Fruit fly (Drosophila melanogaster) whole organism, embryonic: ENCODE data around the gene CG34179.

Experiments
- Atf-2 ChIP-seq: fragments of 200-800 bp; sonication (Bioruptor generic); optimal IDR thresholded peaks from 2 replicates; lab custom pipeline; 2016; ENCODE audit warnings: missing biosample characterization, missing genetic modification characterization
- CG12659 ChIP-seq: fragments of 200-800 bp; sonication (Bioruptor generic); optimal IDR thresholded peaks from 3 replicates; lab custom pipeline; 2017; ENCODE audit warnings: mild to moderate bottlenecking, missing biosample characterization, missing genetic modification reagents, missing genetic modification characterization
- CG13424 ChIP-seq: fragments of 200-800 bp; sonication (Bioruptor generic); optimal IDR thresholded peaks from 2 replicates; lab custom pipeline; 2019; ENCODE audit warnings: missing biosample characterization, mild to moderate bottlenecking, missing genetic modification characterization, moderate library complexity
- CG15269 ChIP-seq: fragments of 200-800 bp; sonication (Bioruptor generic); optimal IDR thresholded peaks from 2 replicates; lab custom pipeline; 2018; ENCODE audit warnings: missing biosample characterization, mild to moderate bottlenecking, missing genetic modification characterization, moderate library complexity
- CG15696 ChIP-seq: fragments of 200-800 bp; sonication (Bioruptor generic); optimal IDR thresholded peaks from 2 replicates; lab custom pipeline; 2019; ENCODE audit warnings: missing biosample characterization, mild to moderate bottlenecking, missing genetic modification characterization, moderate library complexity
- CG17802 ChIP-seq: fragments of 200-800 bp; sonication (Bioruptor generic); optimal IDR thresholded peaks from 2 replicates; lab custom pipeline; 2018; ENCODE audit warnings: missing biosample characterization, mild to moderate bottlenecking, missing genetic modification characterization, moderate library complexity
- CG1832 ChIP-seq: fragments of 200-800 bp; sonication (Bioruptor generic); optimal IDR thresholded peaks from 2 replicates; lab custom pipeline; 2017; ENCODE audit warnings: missing biosample characterization, mild to moderate bottlenecking, missing genetic modification characterization, inconsistent platforms
- CG18599 ChIP-seq: fragments of 200-800 bp; sonication (Bioruptor generic); optimal IDR thresholded peaks from 3 replicates; lab custom pipeline; 2017; ENCODE audit warnings: missing biosample characterization, missing genetic modification characterization, mild to moderate bottlenecking, moderate library complexity, missing genetic modification reagents
- CG18619 ChIP-seq: fragments of 200-800 bp; sonication (Bioruptor generic); optimal IDR thresholded peaks from 3 replicates; lab custom pipeline; 2017; ENCODE audit warnings: missing biosample characterization, mild to moderate bottlenecking, missing genetic modification characterization
- CG31224 ChIP-seq: fragments of 200-800 bp; sonication (Bioruptor generic); IDR thresholded peaks from 2 replicates; pipeline ENCODE4 v1.3.6; 2022; ENCODE audit warnings: missing biosample characterization, missing genetic modification characterization
- CG31365 ChIP-seq: fragments of 200-800 bp; sonication (Bioruptor generic); optimal IDR thresholded peaks from 2 replicates; lab custom pipeline; 2018; ENCODE audit warnings: missing biosample characterization, mild to moderate bottlenecking, missing genetic modification characterization
- CG32767 ChIP-seq: fragments of 200-800 bp; sonication (Bioruptor generic); IDR thresholded peaks from 2 replicates; pipeline ENCODE4 v1.3.6; 2022; ENCODE audit warnings: missing biosample characterization, missing genetic modification characterization
- CG33213 ChIP-seq: fragments of 200-800 bp; sonication (Bioruptor generic); optimal IDR thresholded peaks from 3 replicates; lab custom pipeline; 2016; ENCODE audit warnings: missing biosample characterization, missing genetic modification characterization
- CG4424 ChIP-seq: fragments of 200-800 bp; sonication (Bioruptor generic); optimal IDR thresholded peaks from 3 replicates; lab custom pipeline; 2016; ENCODE audit warnings: missing biosample characterization, missing genetic modification characterization
- CG4617 ChIP-seq: fragments of 200-800 bp; sonication (Bioruptor generic); optimal IDR thresholded peaks from 3 replicates; lab custom pipeline; 2016; ENCODE audit warnings: missing biosample characterization, missing genetic modification characterization, borderline replicate concordance
- CG4820 ChIP-seq: fragments of 200-800 bp; sonication (Bioruptor generic); optimal IDR thresholded peaks from 3 replicates; lab custom pipeline; 2016; ENCODE audit warnings: missing biosample characterization, missing genetic modification characterization
- CG7556 ChIP-seq: fragments of 200-800 bp; sonication (Bioruptor generic); optimal IDR thresholded peaks from 2 replicates; lab custom pipeline; 2017; ENCODE audit warnings: missing biosample characterization, mild to moderate bottlenecking, missing genetic modification characterization
- CG8388 ChIP-seq: fragments of 200-800 bp; sonication (Bioruptor generic); optimal IDR thresholded peaks from 2 replicates; lab custom pipeline; 2019; ENCODE audit warnings: missing biosample characterization, mild to moderate bottlenecking, missing genetic modification characterization, moderate library complexity
- CG8924 ChIP-seq: fragments of 200-800 bp; optimal IDR thresholded peaks from 3 replicates; lab custom pipeline; 2019; ENCODE audit warnings: missing biosample characterization, mild to moderate bottlenecking, missing genetic modification characterization, moderate library complexity
- Dad ChIP-seq: fragments of 200-800 bp; sonication (Bioruptor generic); optimal IDR thresholded peaks from 3 replicates; lab custom pipeline; 2016; ENCODE audit warnings: missing biosample characterization, missing genetic modification characterization
- E2f1 ChIP-seq: fragments of 200-800 bp; sonication (Bioruptor generic); IDR thresholded peaks from 2 replicates; pipeline ENCODE4 v1.3.6; 2022; ENCODE audit warnings: missing biosample characterization, missing genetic modification characterization
- Hey ChIP-seq: fragments of 200-800 bp; sonication (Bioruptor generic); optimal IDR thresholded peaks from 3 replicates; lab custom pipeline; 2018; ENCODE audit warnings: missing biosample characterization, mild to moderate bottlenecking, missing genetic modification characterization
- Lhr ChIP-seq: fragments of 200-800 bp; sonication (Bioruptor generic); optimal IDR thresholded peaks from 3 replicates; lab custom pipeline; 2017; ENCODE audit warnings: mild to moderate bottlenecking, missing biosample characterization, missing genetic modification reagents, missing genetic modification characterization
- MBD-R2 ChIP-seq: fragments of 200-800 bp; sonication (Bioruptor generic); IDR thresholded peaks from 2 replicates; pipeline ENCODE4 v1.3.6; 2022; ENCODE audit warnings: missing biosample characterization, missing genetic modification characterization
- Mad ChIP-seq: fragments of 200-800 bp; sonication (Bioruptor generic); optimal IDR thresholded peaks from 2 replicates; lab custom pipeline; 2016; ENCODE audit warnings: missing biosample characterization, missing genetic modification characterization
- NFAT ChIP-seq: fragments of 200-800 bp; sonication (Bioruptor generic); IDR thresholded peaks from 2 replicates; pipeline ENCODE4 v1.3.6; 2022; ENCODE audit warnings: missing biosample characterization, missing genetic modification characterization
- Ptx1 ChIP-seq: fragments of 200-800 bp; sonication (Bioruptor generic); IDR thresholded peaks from 2 replicates; pipeline ENCODE4 v1.3.6; 2022; ENCODE audit warnings: missing biosample characterization, missing genetic modification characterization
- Scr ChIP-seq: fragments of 200-800 bp; sonication (Bioruptor generic); IDR thresholded peaks from 2 replicates; pipeline ENCODE4 v1.3.6; 2022; ENCODE audit warnings: missing biosample characterization, missing genetic modification characterization; ENCODE audit not compliant: partially characterized antibody
- YL-1 ChIP-seq: fragments of 200-800 bp; sonication (Bioruptor generic); optimal IDR thresholded peaks from 3 replicates; lab custom pipeline; 2017; ENCODE audit warnings: missing biosample characterization, mild to moderate bottlenecking, missing genetic modification characterization
- abd-A ChIP-seq: fragments of 200-800 bp; sonication (Bioruptor generic); optimal IDR thresholded peaks from 3 replicates; lab custom pipeline; 2019; ENCODE audit warnings: missing biosample characterization, mild to moderate bottlenecking, missing genetic modification characterization, moderate library complexity
- bigmax ChIP-seq: fragments of 200-800 bp; sonication (Bioruptor generic); optimal IDR thresholded peaks from 2 replicates; lab custom pipeline; 2018; ENCODE audit warnings: missing biosample characterization, mild to moderate bottlenecking, missing genetic modification characterization
- chm ChIP-seq: fragments of 200-800 bp; sonication (Bioruptor generic); IDR thresholded peaks from 2 replicates; pipeline ENCODE4 v1.3.6; 2022; ENCODE audit warnings: missing biosample characterization, missing genetic modification characterization
- dan ChIP-seq: fragments of 200-800 bp; sonication (Bioruptor generic); IDR thresholded peaks from 2 replicates; pipeline ENCODE4 v1.3.6; 2022; ENCODE audit warnings: missing biosample characterization, missing genetic modification characterization
- danr ChIP-seq: fragments of 200-800 bp; sonication (Bioruptor generic); IDR thresholded peaks from 2 replicates; pipeline ENCODE4 v1.3.6; 2022; ENCODE audit warnings: missing biosample characterization, missing genetic modification characterization
- en ChIP-seq: fragments of 200-800 bp; sonication (Bioruptor generic); optimal IDR thresholded peaks from 2 replicates; lab custom pipeline; 2016; ENCODE audit warnings: missing biosample characterization, missing genetic modification characterization
- esg ChIP-seq: fragments of 200-800 bp; sonication (Bioruptor generic); conservative IDR thresholded peaks from 2 replicates; pipeline ENCODE4 v1.3.6; 2022; ENCODE audit warnings: missing biosample characterization, missing genetic modification characterization
- eve ChIP-seq, 2 experiments: fragments of >200 bp; optimal IDR thresholded peaks; 2 replicates each; lab custom pipeline; 2017; ENCODE audit warnings: missing biosample characterization in 2 of 2, missing genetic modification characterization in 2 of 2
- gcm2 ChIP-seq: fragments of 200-800 bp; sonication (Bioruptor generic); optimal IDR thresholded peaks from 2 replicates; lab custom pipeline; 2016; ENCODE audit warnings: missing biosample characterization, missing genetic modification characterization
- hbn ChIP-seq: fragments of 200-800 bp; sonication (Bioruptor generic); IDR thresholded peaks from 2 replicates; pipeline ENCODE4 v1.3.6; 2022; ENCODE audit warnings: missing biosample characterization, missing genetic modification characterization; ENCODE audit not compliant: partially characterized antibody
- lilli ChIP-seq: fragments of 200-800 bp; sonication (Bioruptor generic); optimal IDR thresholded peaks from 3 replicates; lab custom pipeline; 2016; ENCODE audit warnings: missing biosample characterization, missing genetic modification characterization
- ranshi ChIP-seq: fragments of 200-800 bp; sonication (Bioruptor generic); IDR thresholded peaks from 2 replicates; pipeline ENCODE4 v1.3.6; 2022; ENCODE audit warnings: missing biosample characterization, missing genetic modification characterization
- sim ChIP-seq: fragments of 200-800 bp; sonication (Bioruptor generic); IDR thresholded peaks from 2 replicates; pipeline ENCODE4 v1.3.6; 2022; ENCODE audit warnings: missing biosample characterization, missing genetic modification characterization
- slbo ChIP-seq: fragments of 200-800 bp; sonication (Bioruptor generic); IDR thresholded peaks from 2 replicates; pipeline ENCODE4 v1.3.6; 2022; ENCODE audit warnings: missing biosample characterization, missing genetic modification characterization
- tap ChIP-seq: fragments of 200-800 bp; optimal IDR thresholded peaks from 3 replicates; lab custom pipeline; 2019; ENCODE audit warnings: missing biosample characterization, mild to moderate bottlenecking, missing genetic modification characterization, moderate library complexity
- tin ChIP-seq: fragments of 200-800 bp; sonication (Bioruptor generic); optimal IDR thresholded peaks from 3 replicates; lab custom pipeline; 2016; ENCODE audit warnings: missing biosample characterization, missing genetic modification characterization
- tll ChIP-seq, 2 experiments: fragments of 200-800 bp in 1 of 2; fragments of >200 bp in 1 of 2; sonication (Bioruptor generic) in 1 of 2; optimal IDR thresholded peaks; 2 replicates each; lab custom pipeline; 2017 to 2019; ENCODE audit warnings: missing biosample characterization in 2 of 2, missing genetic modification characterization in 2 of 2, mild to moderate bottlenecking in 1 of 2, moderate library complexity in 1 of 2
- wdn ChIP-seq: fragments of 200-800 bp; sonication (Bioruptor generic); IDR thresholded peaks from 2 replicates; pipeline ENCODE4 v1.3.6; 2022; ENCODE audit warnings: missing biosample characterization, missing genetic modification characterization
- yki ChIP-seq: fragments of >200 bp; optimal IDR thresholded peaks from 3 replicates; lab custom pipeline; 2018
- z ChIP-seq: fragments of 200-800 bp; sonication (Bioruptor generic); IDR thresholded peaks from 3 replicates; pipeline ENCODE4 v1.3.6; 2022; ENCODE audit warnings: missing biosample characterization, missing genetic modification characterization
- zfh2 ChIP-seq: fragments of 200-800 bp; sonication (Bioruptor generic); optimal IDR thresholded peaks from 2 replicates; lab custom pipeline; 2016; ENCODE audit warnings: missing biosample characterization, missing genetic modification characterization

Gene CG34179

dm6 chr2L:6019352-6020131 is 29.0 kb downstream of the CG34179 start, which contains the start of gene H2.0 (continued):
- TF ChIP-seq chm (GFP tag; lab: Robert Waterston, UW) = no peak
- no peak for TF ChIP-seq Mad (GFP tag; lab: Kevin White, UChicago)
- TF ChIP-seq CG13424 (tag; lab: Kevin White, UChicago) = peak; percentile 23
- no peak for TF ChIP-seq CG31365
- TF ChIP-seq wdn (GFP tag; lab: Robert Waterston, UW) = no peak
- TF ChIP-seq CG18599 (GFP tag; lab: Kevin White, UChicago) = no peak
- TF ChIP-seq yki (lab: Kevin White, UChicago) = no peak
- TF ChIP-seq CG31224 = 0 out of 2 replicates have a peak, but pooled peaks have one; percentile 26
- TF ChIP-seq lilli (GFP tag; lab: Kevin White, UChicago) = peak; percentile 22
- TF ChIP-seq CG4617 (GFP tag; lab: Kevin White, UChicago) = no peak
- peak; percentile 52 for TF ChIP-seq abd-A (tag; lab: Kevin White, UChicago)
- peak; percentile 46 for TF ChIP-seq CG4424
- no peak for TF ChIP-seq CG18619 (GFP tag; lab: Kevin White, UChicago)
- peak; percentile 69 for TF ChIP-seq CG15696 (tag; lab: Kevin White, UChicago)
- no peak for TF ChIP-seq tll (GFP tag; optimal IDR thresholded peaks at IDR 0.05; lab: Kevin White, UChicago)
- TF ChIP-seq en (GFP tag; lab: Kevin White, UChicago) = no peak
- TF ChIP-seq Lhr (GFP tag; lab: Kevin White, UChicago) = no peak
- no peak for TF ChIP-seq CG32767 (GFP tag; lab: Robert Waterston, UW)
- no peak for TF ChIP-seq sim
- TF ChIP-seq CG15269 (tag; lab: Kevin White, UChicago) = no peak
- TF ChIP-seq CG1832 = peak; percentile 50
- no peak for TF ChIP-seq YL-1 (GFP tag; lab: Kevin White, UChicago)
- peak; percentile 61; the same call in 1 of the 3 replicates for TF ChIP-seq z
- no peak for TF ChIP-seq Dad
- peak; percentile 25 for TF ChIP-seq Atf-2 (GFP tag; lab: Kevin White, UChicago)
- 0 out of 2 replicates have a peak, but pooled peaks have one; percentile 15 for TF ChIP-seq Ptx1 (GFP tag; lab: Robert Waterston, UW)
- no peak for TF ChIP-seq CG33213
- no peak for TF ChIP-seq dan (GFP tag; lab: Robert Waterston, UW)
- no peak for TF ChIP-seq Hey (tag; lab: Kevin White, UChicago)
- peak; percentile 40 for TF ChIP-seq CG8924 (tag; lab: Kevin White, UChicago)
- TF ChIP-seq E2f1 (GFP tag; lab: Robert Waterston, UW) = no peak
- TF ChIP-seq hbn (GFP tag; lab: Robert Waterston, UW) = no peak
- TF ChIP-seq CG17802 (tag; lab: Kevin White, UChicago) = no peak
- TF ChIP-seq ranshi (GFP tag; lab: Robert Waterston, UW) = no peak
- peak; percentile 10 for TF ChIP-seq tin
- TF ChIP-seq CG8388 (GFP tag; lab: Kevin White, UChicago) = no peak
- TF ChIP-seq NFAT (GFP tag; lab: Robert Waterston, UW) = no peak
- TF ChIP-seq Scr (GFP tag; lab: Robert Waterston, UW) = no peak
- peak; percentile 30 for TF ChIP-seq CG4820 (GFP tag; lab: Kevin White, UChicago)
- no peak for TF ChIP-seq tap (tag; lab: Kevin White, UChicago)
- TF ChIP-seq danr (GFP tag; lab: Robert Waterston, UW) = 0 out of 2 replicates have a peak, but pooled peaks have one; percentile 11
- peak; percentile 37; the same call in 1 of the 2 replicates for TF ChIP-seq esg (GFP tag; lab: Robert Waterston, UW)
- no peak for TF ChIP-seq bigmax (GFP tag; lab: Kevin White, UChicago)
- no peak for TF ChIP-seq zfh2
- TF ChIP-seq CG7556 (GFP tag; lab: Kevin White, UChicago) = peak; percentile 34
- no peak for TF ChIP-seq MBD-R2 (GFP tag; lab: Robert Waterston, UW)
- TF ChIP-seq gcm2 (GFP tag; lab: Kevin White, UChicago) = no peak
- no peak for TF ChIP-seq slbo (GFP tag; lab: Robert Waterston, UW)
- no peak for TF ChIP-seq eve (GFP tag; optimal IDR thresholded peaks at IDR 0.05; lab: Kevin White, UChicago)
- TF ChIP-seq CG12659 (GFP tag; lab: Kevin White, UChicago) = no peak
